Fruit fly (Drosophila melanogaster) whole organism, prepupa: Measurements from ENCODE around the gene Acp63F.

Experiments
- Eip78C ChIP-seq: fragments of 200-800 bp; sonication (Bioruptor generic); peaks from one replicate; lab custom pipeline; 2016; ENCODE audit warnings: missing biosample characterization, missing genetic modification characterization
- Hr4 ChIP-seq: fragments of 200-800 bp; sonication (Bioruptor generic); optimal IDR thresholded peaks from 3 replicates; lab custom pipeline; 2016; ENCODE audit warnings: missing biosample characterization, missing genetic modification characterization

Gene Acp63F

dm6 chr3L:3766704-3767103 is 49.5 kb downstream of the Acp63F start:
- TF ChIP-seq Hr4 (GFP tag; lab: Kevin White, UChicago): no peak
- TF ChIP-seq Eip78C (GFP tag; lab: Kevin White, UChicago): peak; percentile 10
- TF ChIP-seq, all 60 proteins: peak for 1
